Fruit fly (Drosophila melanogaster): ENCODE measurements around the gene CG14969.

CG14969 gene

DNA sequence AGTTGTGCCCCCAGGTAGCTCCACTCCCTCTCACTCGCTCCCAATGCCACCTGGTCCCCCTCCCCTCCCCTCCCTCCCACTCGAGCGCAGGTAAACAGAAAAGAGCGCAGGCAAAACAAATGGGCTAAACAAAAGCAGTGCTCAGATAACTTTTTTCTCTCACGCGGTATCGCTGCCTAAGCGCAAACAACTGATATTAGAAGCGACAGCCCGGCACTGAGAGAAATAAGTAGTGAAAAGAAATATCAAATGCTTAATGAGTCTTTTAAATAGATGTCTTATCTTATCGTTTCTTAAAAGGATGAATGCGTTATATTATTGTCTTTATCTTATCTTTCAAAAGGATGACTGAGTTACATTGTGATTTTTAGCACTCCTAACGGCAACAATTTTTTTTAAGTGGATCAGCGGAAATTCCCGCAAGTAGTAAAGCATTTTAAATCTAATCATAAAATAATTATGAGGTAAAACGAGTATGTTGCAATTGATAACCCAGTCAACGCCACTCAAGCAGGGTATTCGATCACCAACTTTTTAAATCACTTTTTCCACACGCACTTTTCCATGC, 33.5 kb downstream of the CG14969 start (continued):
- TF ChIP-seq CG15073 (GFP tag; optimal IDR thresholded peaks at IDR 0.05): peak; percentile 66
- TF ChIP-seq CG12299 (tag; optimal IDR thresholded peaks at IDR 0.05): peak; percentile 87
- no peak for TF ChIP-seq TFAM (GFP tag; optimal IDR thresholded peaks at IDR 0.05)
- peak; percentile 74 for TF ChIP-seq btn (GFP tag; optimal IDR thresholded peaks at IDR 0.05)
- peak; percentile 55 for TF ChIP-seq YL-1 (GFP tag; optimal IDR thresholded peaks at IDR 0.05)
- TF ChIP-seq CG12155 (GFP tag; optimal IDR thresholded peaks at IDR 0.05): peak; percentile 84
- peak; percentile 93 for TF ChIP-seq seq (GFP tag; IDR thresholded peaks at IDR 0.05)
- TF ChIP-seq CG6854 (GFP tag; optimal IDR thresholded peaks at IDR 0.05): peak; percentile 90
- TF ChIP-seq tgo (GFP tag; IDR thresholded peaks at IDR 0.05): peak; percentile 93
- peak; percentile 59 for TF ChIP-seq CG4404 (GFP tag; IDR thresholded peaks at IDR 0.05)
- no peak for TF ChIP-seq Dp (GFP tag; optimal IDR thresholded peaks at IDR 0.05)
- TF ChIP-seq CG32532 (GFP tag; IDR thresholded peaks at IDR 0.05): peak; percentile 89
- TF ChIP-seq usp (GFP tag; optimal IDR thresholded peaks at IDR 0.05): no peak
- peak; percentile 79; the same call in 2 of the 3 replicates for TF ChIP-seq ken (GFP tag; IDR thresholded peaks at IDR 0.05)
- TF ChIP-seq corto (GFP tag; optimal IDR thresholded peaks at IDR 0.05): peak; percentile 7
- peak; percentile 94 for TF ChIP-seq ranshi (GFP tag; IDR thresholded peaks at IDR 0.05)
- peak; percentile 69 for TF ChIP-seq CG16815 (GFP tag; optimal IDR thresholded peaks at IDR 0.05)
- no peak for TF ChIP-seq Kr (GFP tag; optimal IDR thresholded peaks at IDR 0.05)
- TF ChIP-seq zfh1 (GFP tag; IDR thresholded peaks at IDR 0.05): peak; percentile 89
- TF ChIP-seq CG8281 (tag; optimal IDR thresholded peaks at IDR 0.05): peak; percentile 78
- TF ChIP-seq tx (GFP tag; optimal IDR thresholded peaks at IDR 0.05): peak; percentile 85
- peak; percentile 85 for TF ChIP-seq CG1603 (tag; optimal IDR thresholded peaks at IDR 0.05)
- peak; percentile 83 for TF ChIP-seq CG7372 (GFP tag; IDR thresholded peaks at IDR 0.05)
- TF ChIP-seq CG8359 (GFP tag; optimal IDR thresholded peaks at IDR 0.05; ENCODE audit: borderline replicate concordance): peak; percentile 76
- TF ChIP-seq Elba2 (GFP tag; optimal IDR thresholded peaks at IDR 0.05): no peak
- TF ChIP-seq CG3726 (GFP tag; IDR thresholded peaks at IDR 0.05): peak; percentile 85
- TF ChIP-seq CG5953 (GFP tag; IDR thresholded peaks at IDR 0.05): peak; percentile 83
- TF ChIP-seq CG8478 (optimal IDR thresholded peaks at IDR 0.05): no peak
- TF ChIP-seq Ravus (GFP tag; IDR thresholded peaks at IDR 0.05): peak; percentile 70; the same call in 1 of the 2 replicates
- peak; percentile 35 for TF ChIP-seq ac (GFP tag; optimal IDR thresholded peaks at IDR 0.05)
- peak; percentile 72 for TF ChIP-seq CG13123 (GFP tag; optimal IDR thresholded peaks at IDR 0.05)
- no peak for TF ChIP-seq Tbp (GFP tag; optimal IDR thresholded peaks at IDR 0.05)
- TF ChIP-seq Doc3 (GFP tag; IDR thresholded peaks at IDR 0.05; ENCODE audit: partially characterized antibody): no peak
- TF ChIP-seq CG9609 (GFP tag; optimal IDR thresholded peaks at IDR 0.05): peak; percentile 88
- TF ChIP-seq fd64A (GFP tag; optimal IDR thresholded peaks at IDR 0.05): peak; percentile 60
- TF ChIP-seq CG6689 (GFP tag; IDR thresholded peaks at IDR 0.05): peak; percentile 87
- peak; percentile 81 for TF ChIP-seq CG10654 (GFP tag; optimal IDR thresholded peaks at IDR 0.05)
- peak; percentile 91 for TF ChIP-seq CG17568 (GFP tag; optimal IDR thresholded peaks at IDR 0.05)
- peak; percentile 31 for TF ChIP-seq MESR4 (GFP tag; optimal IDR thresholded peaks at IDR 0.05)
- no peak for TF ChIP-seq br (optimal IDR thresholded peaks at IDR 0.05)
- TF ChIP-seq crp (GFP tag; optimal IDR thresholded peaks at IDR 0.05): peak in 1 of 2 experiments; percentile 51
- TF ChIP-seq CG34224 (GFP tag; IDR thresholded peaks at IDR 0.05; ENCODE audit: partially characterized antibody): no peak
- TF ChIP-seq ap (GFP tag; IDR thresholded peaks at IDR 0.05): peak; percentile 90
- peak; percentile 89 for TF ChIP-seq CG17328 (GFP tag; IDR thresholded peaks at IDR 0.05)
- no peak for TF ChIP-seq mld (GFP tag; IDR thresholded peaks at IDR 0.05; ENCODE audit: partially characterized antibody)
- no peak for TF ChIP-seq CG9797 (GFP tag; optimal IDR thresholded peaks at IDR 0.05)
- TF ChIP-seq yki (optimal IDR thresholded peaks at IDR 0.05): no peak
- TF ChIP-seq CG17361 (GFP tag; IDR thresholded peaks at IDR 0.05): peak; percentile 94
- peak; percentile 5 for TF ChIP-seq abd-A (tag; optimal IDR thresholded peaks at IDR 0.05)
- peak; percentile 88 for TF ChIP-seq pnt (GFP tag; optimal IDR thresholded peaks at IDR 0.05)
- peak; percentile 90 for TF ChIP-seq run (tag; optimal IDR thresholded peaks at IDR 0.05)
- TF ChIP-seq CG43689 (GFP tag; IDR thresholded peaks at IDR 0.05): peak; percentile 88
